Fruit fly (Drosophila melanogaster): ENCODE results near the gene CG5039.

CG5039 gene

DNA sequence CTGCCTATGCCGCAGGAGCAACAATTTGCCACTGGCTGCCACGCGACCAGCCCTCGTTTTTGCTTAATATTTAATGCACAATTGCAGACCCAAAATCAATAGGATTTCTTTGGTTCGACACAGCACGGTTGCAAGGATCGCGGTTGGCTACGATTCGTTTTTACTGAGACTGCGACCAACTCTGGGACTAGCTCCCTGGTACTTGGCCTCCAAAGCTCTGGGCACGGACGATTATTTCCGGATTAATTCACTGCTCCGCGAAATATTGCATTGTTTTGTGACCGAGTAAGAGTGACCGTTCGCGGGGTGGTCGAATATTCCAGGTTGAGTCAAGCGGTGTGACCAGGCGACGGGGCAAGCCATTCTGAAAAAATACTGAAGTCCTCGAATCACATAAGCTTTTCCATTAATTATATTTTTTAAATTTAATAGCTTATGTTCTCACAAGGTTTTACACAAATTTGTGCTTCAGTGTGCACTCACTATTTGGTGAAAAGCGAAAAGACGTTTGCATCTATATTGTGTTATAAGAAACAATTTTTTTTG is 17.4 kb upstream of the CG5039 start, which contains the start of gene Tnks (continued):
- TF ChIP-seq CG18011 (GFP tag; optimal IDR thresholded peaks at IDR 0.05) (no peak), NC2β (GFP tag; optimal IDR thresholded peaks at IDR 0.05) (no peak), CG31224 (GFP tag; IDR thresholded peaks at IDR 0.05) (no peak), klu (GFP tag; IDR thresholded peaks at IDR 0.05) (no peak), Antp (GFP tag; optimal IDR thresholded peaks at IDR 0.05) (no peak), Med (GFP tag) (peak; percentile 6), CG4730 (GFP tag; IDR thresholded peaks at IDR 0.05) (no peak), CG7786 (GFP tag; optimal IDR thresholded peaks at IDR 0.05) (no peak), Dref (GFP tag; IDR thresholded peaks at IDR 0.05) (peak; percentile 27), vvl (GFP tag; IDR thresholded peaks at IDR 0.05) (peak; percentile 33), Ravus (GFP tag; IDR thresholded peaks at IDR 0.05) (no peak), CG4328 (GFP tag; optimal IDR thresholded peaks at IDR 0.05) (no peak), CG14050 (GFP tag; IDR thresholded peaks at IDR 0.05) (no peak), caup (GFP tag; optimal IDR thresholded peaks at IDR 0.05; ENCODE audit: severe bottlenecking) (no peak), CG2129 (GFP tag; IDR thresholded peaks at IDR 0.05; ENCODE audit: partially characterized antibody) (no peak), CG10274 (GFP tag; optimal IDR thresholded peaks at IDR 0.05) (no peak), D19A (tag; optimal IDR thresholded peaks at IDR 0.05) (no peak), danr (GFP tag; IDR thresholded peaks at IDR 0.05) (no peak), Ets65A (GFP tag) (no peak), NfI (GFP tag; optimal IDR thresholded peaks at IDR 0.05) (no peak), CG10462 (GFP tag; optimal IDR thresholded peaks at IDR 0.05) (no peak), Eip74EF (GFP tag; optimal IDR thresholded peaks at IDR 0.05) (peak in 1 of 2 experiments; percentile 29), fu2 (GFP tag; optimal IDR thresholded peaks at IDR 0.05) (no peak), Ada2b (GFP tag; IDR thresholded peaks at IDR 0.05) (no peak), E2f1 (GFP tag; IDR thresholded peaks at IDR 0.05) (no peak), Nf-YC (tag; optimal IDR thresholded peaks at IDR 0.05) (no peak), ems (GFP tag; optimal IDR thresholded peaks at IDR 0.05) (no peak), Hr3 (GFP tag; optimal IDR thresholded peaks at IDR 0.05) (peak; percentile 0), h (optimal IDR thresholded peaks at IDR 0.05) (no peak), Awh (GFP tag; IDR thresholded peaks at IDR 0.05) (no peak), hbn (GFP tag; IDR thresholded peaks at IDR 0.05; ENCODE audit: partially characterized antibody) (no peak), CG14965 (GFP tag; optimal IDR thresholded peaks at IDR 0.05; ENCODE audit: borderline replicate concordance) (no peak), CG31441 (GFP tag; IDR thresholded peaks at IDR 0.05) (peak; percentile 30; the same call in 1 of the 2 replicates), CG3407 (GFP tag; optimal IDR thresholded peaks at IDR 0.05) (no peak), Blimp-1 (GFP tag; optimal IDR thresholded peaks at IDR 0.05) (no peak), ttk (GFP tag; IDR thresholded peaks at IDR 0.05) (no peak), GATAe (GFP tag; conservative IDR thresholded peaks at IDR 0.05) (no peak), bsh (GFP tag; optimal IDR thresholded peaks at IDR 0.05) (no peak), so (GFP tag; IDR thresholded peaks at IDR 0.05) (no peak), CG12744 (GFP tag; optimal IDR thresholded peaks at IDR 0.05) (no peak), tll (GFP tag; optimal IDR thresholded peaks at IDR 0.05) (no peak), CG7745 (tag; optimal IDR thresholded peaks at IDR 0.05) (peak; percentile 84), Hsf (GFP tag; optimal IDR thresholded peaks at IDR 0.05) (no peak), Side (GFP tag; optimal IDR thresholded peaks at IDR 0.05) (no peak), wek (GFP tag; optimal IDR thresholded peaks at IDR 0.05) (no peak), CG6689 (GFP tag; IDR thresholded peaks at IDR 0.05) (no peak), zfh2 (GFP tag; optimal IDR thresholded peaks at IDR 0.05) (no peak), sqz (GFP tag; optimal IDR thresholded peaks at IDR 0.05) (no peak), bab2 (GFP tag; optimal IDR thresholded peaks at IDR 0.05) (no peak), gem (tag; optimal IDR thresholded peaks at IDR 0.05) (no peak), kni (GFP tag; optimal IDR thresholded peaks at IDR 0.05) (no peak)

Measured in whole organism, embryonic.